Worm (Caenorhabditis elegans) whole organism, late embryonic: ENCODE results near the gene nop-1.

Source experiments
- C08G9.2 ChIP-seq: sonication (generic microtip); optimal IDR thresholded peaks from 2 replicates; lab custom pipeline; 2016; ENCODE audit warnings: mild to moderate bottlenecking, missing genetic modification characterization, moderate library complexity, missing compliant biosample characterization
- ama-1 ChIP-seq: fragments of 150-350 bp; optimal IDR thresholded peaks from 2 replicates; lab custom pipeline; 2014
- ceh-19 ChIP-seq: fragments of 200-800 bp; sonication (Bioruptor generic); optimal IDR thresholded peaks from 2 replicates; lab custom pipeline; 2018; ENCODE audit warnings: mild to moderate bottlenecking, missing genetic modification characterization, missing compliant biosample characterization
- dve-1 ChIP-seq: sonication (generic microtip); optimal IDR thresholded peaks from 2 replicates; lab custom pipeline; 2017; ENCODE audit warnings: antibody characterized with exemption, mild to moderate bottlenecking, missing genetic modification characterization, missing compliant biosample characterization
- elt-4 ChIP-seq: sonication (generic microtip); optimal IDR thresholded peaks from 2 replicates; lab custom pipeline; 2016; ENCODE audit warnings: missing genetic modification characterization, missing compliant biosample characterization
- hlh-30 ChIP-seq: sonication (generic microtip); optimal IDR thresholded peaks from 2 replicates; lab custom pipeline; 2017; ENCODE audit warnings: antibody characterized with exemption, missing genetic modification characterization, missing compliant biosample characterization; ENCODE audit not compliant: insufficient read depth
- nhr-11 ChIP-seq: fragments of 150-350 bp; optimal IDR thresholded peaks from 2 replicates; lab custom pipeline; 2014; ENCODE audit warnings: missing biosample characterization, missing genetic modification characterization
- npax-4 ChIP-seq: sonication (generic microtip); optimal IDR thresholded peaks from 2 replicates; lab custom pipeline; 2016; ENCODE audit warnings: missing genetic modification characterization, missing compliant biosample characterization
- pqm-1 ChIP-seq: sonication (generic microtip); optimal IDR thresholded peaks from 2 replicates; lab custom pipeline; 2016; ENCODE audit warnings: missing genetic modification characterization, missing compliant biosample characterization
- ref-2 ChIP-seq: sonication (generic microtip); optimal IDR thresholded peaks from 2 replicates; lab custom pipeline; 2016; ENCODE audit warnings: missing genetic modification characterization, missing compliant biosample characterization
- tbx-2 ChIP-seq: sonication (generic microtip); optimal IDR thresholded peaks from 2 replicates; lab custom pipeline; 2016; ENCODE audit warnings: missing genetic modification characterization, missing compliant biosample characterization
- unc-3 ChIP-seq, 2 experiments: fragments of 200-800 bp in 1 of 2; sonication (Bioruptor generic) in 1 of 2; sonication (generic microtip) in 1 of 2; conservative IDR thresholded peaks in 1 of 2; optimal IDR thresholded peaks in 1 of 2; 2 replicates each; pipeline versions ENCODE4 v1.3.6 to Lab custom; 2016 to 2022; ENCODE audit warnings: missing compliant biosample characterization in 2 of 2, missing genetic modification characterization in 2 of 2, missing genetic modification reagents in 1 of 2
- unc-86 ChIP-seq: sonication (generic microtip); optimal IDR thresholded peaks from 2 replicates; lab custom pipeline; 2016; ENCODE audit warnings: missing genetic modification characterization, missing compliant biosample characterization

- TF ChIP-seq npax-4 (tag; lab: Kevin White, UChicago) (no peak), elt-4 (tag; lab: Kevin White, UChicago) (no peak), unc-86 (no peak), dve-1 (tag; lab: Kevin White, UChicago) (no peak), hlh-30 (tag; lab: Kevin White, UChicago) (no peak), pqm-1 (tag; lab: Kevin White, UChicago) (no peak), ceh-19 (GFP tag; lab: Kevin White, UChicago) (no peak), C08G9.2 (tag; lab: Kevin White, UChicago) (no peak), unc-3 (GFP tag; conservative IDR thresholded peaks at IDR 0.05; lab: Robert Waterston, UW) (no peak), unc-3 (tag; optimal IDR thresholded peaks at IDR 0.05; lab: Kevin White, UChicago) (no peak), nhr-11 (tag; lab: Kevin White, UChicago) (no peak), ama-1 (lab: Kevin White, UChicago) (no peak), ref-2 (tag; lab: Kevin White, UChicago) (no peak), tbx-2 (tag; lab: Kevin White, UChicago) (no peak)
Measured at ce11 chrIII:5988991-5989726, 30.6 kb downstream of the nop-1 start.
